Fruit fly (Drosophila melanogaster) whole organism, prepupa: Measurements from ENCODE around the gene Amacr.

ENCODE experiments used
- CG10669 ChIP-seq: fragments of 200-800 bp; sonication (Bioruptor generic); optimal IDR thresholded peaks from 3 replicates; lab custom pipeline; 2018; ENCODE audit warnings: missing biosample characterization, mild to moderate bottlenecking, missing genetic modification characterization, moderate library complexity
- CG31627 ChIP-seq: fragments of 200-800 bp; sonication (Bioruptor generic); optimal IDR thresholded peaks from 3 replicates; lab custom pipeline; 2016; ENCODE audit warnings: missing biosample characterization, missing genetic modification characterization
- CG7368 ChIP-seq: fragments of 200-800 bp; sonication (Bioruptor generic); optimal IDR thresholded peaks from 3 replicates; lab custom pipeline; 2016; ENCODE audit warnings: missing biosample characterization, missing genetic modification characterization
- CG8119 ChIP-seq: fragments of 200-800 bp; sonication (Bioruptor generic); IDR thresholded peaks from 3 replicates; pipeline ENCODE4 v1.3.6; 2022; ENCODE audit warnings: missing biosample characterization, missing genetic modification characterization
- achi ChIP-seq: fragments of 200-800 bp; sonication (Bioruptor generic); optimal IDR thresholded peaks from 3 replicates; lab custom pipeline; 2016; ENCODE audit warnings: missing biosample characterization, missing genetic modification characterization
- topi ChIP-seq: fragments of 200-800 bp; sonication (Bioruptor generic); optimal IDR thresholded peaks from 3 replicates; lab custom pipeline; 2016; ENCODE audit warnings: missing biosample characterization, missing genetic modification characterization

dm6 chr2L:20730182-20730581 lies 22.0 kb downstream of the Amacr start, which contains the start of gene CarT:
- TF ChIP-seq CG8119 (GFP tag; lab: Robert Waterston, UW) (no peak), CG7368 (GFP tag; lab: Kevin White, UChicago) (no peak), achi (GFP tag; lab: Kevin White, UChicago) (no peak), topi (no peak), CG31627 (GFP tag; lab: Kevin White, UChicago) (no peak), CG10669 (GFP tag; lab: Kevin White, UChicago) (no peak)
